Worm (Caenorhabditis elegans) whole organism, L4 larva: Measurements from ENCODE around the gene C14A11.9.

Experiments used
- F49E8.2 ChIP-seq: sonication (generic microtip); optimal IDR thresholded peaks from 2 replicates; lab custom pipeline; 2016; ENCODE audit warnings: missing compliant biosample characterization, mild to moderate bottlenecking, missing genetic modification characterization, borderline replicate concordance
- ctbp-1 ChIP-seq: fragments of 200-800 bp; sonication (Bioruptor generic); IDR thresholded peaks from 2 replicates; pipeline ENCODE4 v1.3.6; 2022; ENCODE audit warnings: missing genetic modification reagents, missing genetic modification characterization, missing compliant biosample characterization
- daf-16 ChIP-seq, 3 experiments: sonication (generic microtip); optimal IDR thresholded peaks; 2 replicates each; lab custom pipeline; 2016 to 2017; ENCODE audit warnings: missing genetic modification characterization in 3 of 3, missing genetic modification reagents in 3 of 3, mild to moderate bottlenecking in 2 of 3, missing compliant biosample characterization in 2 of 3, missing biosample characterization in 1 of 3, moderate library complexity in 1 of 3
- dmd-8 ChIP-seq: fragments of 200-800 bp; sonication (Bioruptor generic); IDR thresholded peaks from 2 replicates; pipeline ENCODE4 v1.3.6; 2022; ENCODE audit warnings: missing genetic modification characterization, missing compliant biosample characterization
- dmd-9 ChIP-seq: fragments of 200-800 bp; sonication (Bioruptor generic); IDR thresholded peaks from 2 replicates; pipeline ENCODE4 v1.3.6; 2022; ENCODE audit warnings: missing genetic modification reagents, missing genetic modification characterization, missing compliant biosample characterization
- lin-15B ChIP-seq: fragments of 150-350 bp; sonication (generic microtip); optimal IDR thresholded peaks from 3 replicates; lab custom pipeline; 2014; ENCODE audit warnings: missing biosample characterization, missing genetic modification characterization
- lin-39 ChIP-seq: fragments of 150-350 bp; optimal IDR thresholded peaks from 2 replicates; lab custom pipeline; 2014; ENCODE audit warnings: missing biosample characterization, missing genetic modification reagents, missing genetic modification characterization
- lir-3 ChIP-seq: sonication (generic microtip); optimal IDR thresholded peaks from 2 replicates; lab custom pipeline; 2016; ENCODE audit warnings: mild to moderate bottlenecking, missing genetic modification characterization, missing compliant biosample characterization
- madf-9 ChIP-seq: fragments of 200-800 bp; sonication (Bioruptor generic); conservative IDR thresholded peaks from 2 replicates; pipeline ENCODE4 v1.3.6; 2022; ENCODE audit warnings: missing genetic modification reagents, missing genetic modification characterization, missing compliant biosample characterization
- nhr-77 ChIP-seq: fragments of 150-350 bp; optimal IDR thresholded peaks from 2 replicates; lab custom pipeline; 2014; ENCODE audit warnings: missing biosample characterization, missing genetic modification characterization
- pha-4 ChIP-seq, 2 experiments: fragments of 150-350 bp in 1 of 2; fragments of 200-800 bp in 1 of 2; sonication (Bioruptor generic) in 1 of 2; IDR thresholded peaks in 1 of 2; optimal IDR thresholded peaks in 1 of 2; 2 replicates each; pipeline versions ENCODE4 v1.3.6 to Lab custom; 2014 to 2022; ENCODE audit warnings: missing genetic modification characterization in 2 of 2, missing genetic modification reagents in 2 of 2, missing biosample characterization in 1 of 2, missing compliant biosample characterization in 1 of 2
- pqm-1 ChIP-seq: sonication (generic microtip); optimal IDR thresholded peaks from 2 replicates; lab custom pipeline; 2017; ENCODE audit warnings: missing biosample characterization, missing genetic modification characterization
- saeg-2 ChIP-seq: fragments of 200-800 bp; sonication (Bioruptor generic); IDR thresholded peaks from 2 replicates; pipeline ENCODE4 v1.3.6; 2022; ENCODE audit warnings: missing genetic modification reagents, missing genetic modification characterization, missing compliant biosample characterization
- unc-130 ChIP-seq: sonication (generic microtip); optimal IDR thresholded peaks from 2 replicates; lab custom pipeline; 2016; ENCODE audit warnings: missing genetic modification reagents, missing genetic modification characterization, missing compliant biosample characterization

ce11 chrX:2838619-2839018, 29.2 kb upstream of the C14A11.9 start:
- TF ChIP-seq saeg-2 (GFP tag; lab: Robert Waterston, UW) (no peak), lir-3 (tag; lab: Kevin White, UChicago) (no peak), lin-15B (no peak), madf-9 (GFP tag; lab: Robert Waterston, UW) (no peak), ctbp-1 (no peak), unc-130 (GFP tag; lab: Kevin White, UChicago) (no peak), nhr-77 (tag; lab: Kevin White, UChicago) (no peak), dmd-8 (GFP tag; lab: Robert Waterston, UW) (no peak), dmd-9 (no peak), daf-16 (GFP tag; optimal IDR thresholded peaks at IDR 0.05; lab: Kevin White, UChicago) (no peak), daf-16 (tag; optimal IDR thresholded peaks at IDR 0.05; lab: Kevin White, UChicago) (peak; percentile 0), F49E8.2 (tag; lab: Kevin White, UChicago) (no peak), pqm-1 (peak; percentile 85), lin-39 (tag; lab: Kevin White, UChicago) (no peak), pha-4 (GFP tag; IDR thresholded peaks at IDR 0.05; lab: Robert Waterston, UW) (no peak), pha-4 (tag; optimal IDR thresholded peaks at IDR 0.05; lab: Kevin White, UChicago) (no peak)
